Fruit fly (Drosophila melanogaster): ENCODE measurements around the gene Mst84B.

- TF ChIP-seq Sin3A (optimal IDR thresholded peaks at IDR 0.05) (no peak), CG11456 (GFP tag; IDR thresholded peaks at IDR 0.05) (no peak), vnd (GFP tag; IDR thresholded peaks at IDR 0.05; ENCODE audit: partially characterized antibody) (no peak), CG14441 (GFP tag; IDR thresholded peaks at IDR 0.05) (no peak), ase (GFP tag; IDR thresholded peaks at IDR 0.05) (no peak), shn (GFP tag; optimal IDR thresholded peaks at IDR 0.05) (no peak), sob (GFP tag; IDR thresholded peaks at IDR 0.05) (no peak), TFAM (GFP tag; optimal IDR thresholded peaks at IDR 0.05) (no peak), fru (optimal IDR thresholded peaks at IDR 0.05) (no peak), CG14965 (GFP tag; optimal IDR thresholded peaks at IDR 0.05; ENCODE audit: borderline replicate concordance) (no peak)
Measured at dm6 chr3R:7025241-7025640, 36.7 kb upstream of the Mst84B start.

All from whole organism, embryonic.